Worm (Caenorhabditis elegans) whole organism, L3 larva: ENCODE data around the gene R08A2.1.
"Not testable (repeated sequence)": the region's sequence is repeated elsewhere in the genome, so short reads cannot be mapped to it uniquely, and the experiment has no call there.

Source experiments
- R02D3.7 ChIP-seq: fragments of 150-350 bp; optimal IDR thresholded peaks from 2 replicates; lab custom pipeline; 2014; ENCODE audit warnings: missing biosample characterization, missing genetic modification characterization
- ZK546.5 ChIP-seq: sonication (generic microtip); optimal IDR thresholded peaks from 2 replicates; lab custom pipeline; 2017; ENCODE audit warnings: missing biosample characterization, missing genetic modification characterization
- ama-1 ChIP-seq: fragments of 150-350 bp; optimal IDR thresholded peaks from 2 replicates; lab custom pipeline; 2018
- ceh-82 ChIP-seq: fragments of 150-350 bp; optimal IDR thresholded peaks from 2 replicates; lab custom pipeline; 2014; ENCODE audit warnings: missing biosample characterization, missing genetic modification characterization
- ceh-9 ChIP-seq: sonication (generic microtip); optimal IDR thresholded peaks from 2 replicates; lab custom pipeline; 2018; ENCODE audit warnings: missing biosample characterization, missing genetic modification characterization
- daf-12 ChIP-seq: fragments of 150-350 bp; optimal IDR thresholded peaks from 2 replicates; lab custom pipeline; 2014; ENCODE audit warnings: missing biosample characterization, missing genetic modification reagents, missing genetic modification characterization
- elt-1 ChIP-seq: fragments of 150-350 bp; optimal IDR thresholded peaks from 2 replicates; lab custom pipeline; 2014; ENCODE audit warnings: missing biosample characterization, missing genetic modification characterization
- elt-3 ChIP-seq, 3 experiments: fragments of 150-350 bp in 1 of 3; sonication (generic microtip) in 2 of 3; optimal IDR thresholded peaks; 2 replicates in 2 of 3; 4 replicates in 1 of 3; lab custom pipeline; 2014 to 2017; ENCODE audit warnings: missing biosample characterization in 3 of 3, missing genetic modification characterization in 3 of 3
- eor-1 ChIP-seq, 2 experiments: fragments of 150-350 bp; optimal IDR thresholded peaks; 2 replicates each; lab custom pipeline; 2014 to 2018; ENCODE audit warnings: missing biosample characterization in 2 of 2, missing genetic modification characterization in 2 of 2
- fkh-2 ChIP-seq: fragments of 150-350 bp; optimal IDR thresholded peaks from 2 replicates; lab custom pipeline; 2014; ENCODE audit warnings: missing biosample characterization, missing genetic modification reagents, missing genetic modification characterization
- jun-1 ChIP-seq: fragments of 150-350 bp; optimal IDR thresholded peaks from 2 replicates; lab custom pipeline; 2014; ENCODE audit warnings: missing biosample characterization, missing genetic modification reagents, missing genetic modification characterization
- lin-15B ChIP-seq: fragments of 150-350 bp; optimal IDR thresholded peaks from 2 replicates; lab custom pipeline; 2014; ENCODE audit warnings: missing biosample characterization, missing genetic modification characterization
- lin-39 ChIP-seq: fragments of 150-350 bp; optimal IDR thresholded peaks from 2 replicates; lab custom pipeline; 2018; ENCODE audit warnings: missing biosample characterization, missing genetic modification reagents, missing genetic modification characterization
- mml-1 ChIP-seq: fragments of 150-350 bp; sonication (generic microtip); optimal IDR thresholded peaks from 3 replicates; lab custom pipeline; 2014; ENCODE audit warnings: missing biosample characterization, missing genetic modification characterization
- nfya-1 ChIP-seq: sonication (generic microtip); optimal IDR thresholded peaks from 2 replicates; lab custom pipeline; 2017; ENCODE audit warnings: missing genetic modification characterization, mild to moderate bottlenecking, missing compliant biosample characterization, antibody characterized with exemption, moderate library complexity; ENCODE audit not compliant: insufficient read depth
- nhr-11 ChIP-seq: fragments of 150-350 bp; optimal IDR thresholded peaks from 2 replicates; lab custom pipeline; 2014; ENCODE audit warnings: missing biosample characterization, missing genetic modification characterization
- nhr-12 ChIP-seq: fragments of 150-350 bp; optimal IDR thresholded peaks from 2 replicates; lab custom pipeline; 2014; ENCODE audit warnings: missing biosample characterization, missing genetic modification characterization
- nhr-23 ChIP-seq: fragments of 150-350 bp; optimal IDR thresholded peaks from 2 replicates; lab custom pipeline; 2014; ENCODE audit warnings: missing biosample characterization, missing genetic modification reagents, missing genetic modification characterization
- nhr-237 ChIP-seq: fragments of 150-350 bp; optimal IDR thresholded peaks from 2 replicates; lab custom pipeline; 2014; ENCODE audit warnings: missing biosample characterization, missing genetic modification characterization
- nhr-25 ChIP-seq: sonication (generic microtip); optimal IDR thresholded peaks from 2 replicates; lab custom pipeline; 2017; ENCODE audit warnings: missing biosample characterization, missing genetic modification characterization
- nhr-28 ChIP-seq: fragments of 150-350 bp; optimal IDR thresholded peaks from 2 replicates; lab custom pipeline; 2014; ENCODE audit warnings: missing biosample characterization, missing genetic modification characterization
- nhr-76 ChIP-seq: fragments of 150-350 bp; sonication (generic microtip); optimal IDR thresholded peaks from 5 replicates; lab custom pipeline; 2014; ENCODE audit warnings: missing biosample characterization, missing genetic modification characterization
- nhr-77 ChIP-seq: fragments of 150-350 bp; optimal IDR thresholded peaks from 2 replicates; lab custom pipeline; 2014; ENCODE audit warnings: missing biosample characterization, missing genetic modification characterization
- pqm-1 ChIP-seq: fragments of 150-350 bp; optimal IDR thresholded peaks from 2 replicates; lab custom pipeline; 2017; ENCODE audit warnings: missing biosample characterization, missing genetic modification characterization, inconsistent platforms
- skn-1 ChIP-seq: fragments of 150-350 bp; optimal IDR thresholded peaks from 2 replicates; lab custom pipeline; 2014; ENCODE audit warnings: missing biosample characterization, missing genetic modification characterization
- snpc-4 ChIP-seq: fragments of 150-350 bp; optimal IDR thresholded peaks from 2 replicates; lab custom pipeline; 2014; ENCODE audit warnings: missing biosample characterization, missing genetic modification characterization
- tbx-2 ChIP-seq: sonication (generic microtip); optimal IDR thresholded peaks from 2 replicates; lab custom pipeline; 2016; ENCODE audit warnings: mild to moderate bottlenecking, missing genetic modification characterization, missing compliant biosample characterization
- unc-39 ChIP-seq: sonication (generic microtip); optimal IDR thresholded peaks from 4 replicates; lab custom pipeline; 2017; ENCODE audit warnings: missing biosample characterization, missing genetic modification characterization
- unc-62 ChIP-seq: fragments of 150-350 bp; sonication (generic microtip); optimal IDR thresholded peaks from 4 replicates; lab custom pipeline; 2014; ENCODE audit warnings: missing biosample characterization, missing genetic modification reagents, missing genetic modification characterization
- zag-1 ChIP-seq: fragments of 150-350 bp; optimal IDR thresholded peaks from 2 replicates; lab custom pipeline; 2014; ENCODE audit warnings: missing biosample characterization, missing genetic modification characterization
- ztf-11 ChIP-seq: fragments of 150-350 bp; optimal IDR thresholded peaks from 2 replicates; lab custom pipeline; 2014; ENCODE audit warnings: missing biosample characterization, missing genetic modification characterization
- ztf-4 ChIP-seq: fragments of 150-350 bp; optimal IDR thresholded peaks from 2 replicates; lab custom pipeline; 2014; ENCODE audit warnings: missing biosample characterization, missing genetic modification characterization

R08A2.1 gene

DNA sequence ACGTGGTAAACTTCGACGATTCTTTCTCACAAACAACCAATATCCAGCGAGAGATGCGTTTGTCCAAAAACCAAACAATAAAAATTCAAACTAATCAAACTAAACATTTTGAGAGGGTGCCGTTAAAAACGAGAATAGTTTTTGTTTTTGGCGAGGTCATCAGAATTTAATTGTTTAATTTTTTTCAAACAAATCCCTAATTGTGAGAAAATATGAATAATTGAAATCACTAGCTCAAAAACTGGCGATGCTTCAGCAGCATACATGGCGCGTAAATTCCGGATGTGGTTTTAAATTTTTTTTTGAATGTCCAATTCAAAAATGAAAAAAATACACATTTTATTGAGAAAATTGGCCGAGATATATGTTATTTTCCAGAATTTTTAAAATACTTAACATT lies at the start of gene R08A2.1:
R08A2.1 (minus strand) TSS at position 101 of the 400 bp plus-strand sequence.
- TF ChIP-seq daf-12 (tag; lab: Kevin White, UChicago), result no peak
- no peak for TF ChIP-seq elt-3 (tag; optimal IDR thresholded peaks at IDR 0.05; lab: Kevin White, UChicago)
- no peak for TF ChIP-seq nhr-12 (tag; lab: Kevin White, UChicago)
- no peak for TF ChIP-seq lin-39
- TF ChIP-seq jun-1 (tag; lab: Kevin White, UChicago), result no peak

DNA sequence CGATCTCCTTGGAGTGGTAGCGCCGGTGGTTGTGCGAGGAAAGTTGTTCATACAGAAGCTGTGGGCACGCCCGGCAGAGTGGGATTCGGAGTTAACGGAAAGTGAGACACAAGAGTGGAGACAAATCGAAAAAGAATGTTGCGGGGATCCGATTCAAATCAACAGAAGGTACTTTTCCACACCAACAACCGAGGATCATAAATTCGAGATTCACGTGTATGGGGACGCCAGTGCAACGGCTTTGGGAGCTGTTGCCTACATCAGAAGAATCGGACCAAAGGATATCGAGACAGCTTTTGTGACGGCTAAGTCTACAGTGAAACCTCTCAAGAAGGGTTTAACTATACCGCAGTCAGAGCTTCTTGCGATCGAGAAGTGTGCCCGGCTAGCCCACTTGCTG lies 44.2 kb upstream of the R08A2.1 start:
- TF ChIP-seq unc-39 (tag; lab: Kevin White, UChicago), result no peak
- TF ChIP-seq eor-1 (tag; optimal IDR thresholded peaks at IDR 0.05; lab: Kevin White, UChicago), result no peak

DNA sequence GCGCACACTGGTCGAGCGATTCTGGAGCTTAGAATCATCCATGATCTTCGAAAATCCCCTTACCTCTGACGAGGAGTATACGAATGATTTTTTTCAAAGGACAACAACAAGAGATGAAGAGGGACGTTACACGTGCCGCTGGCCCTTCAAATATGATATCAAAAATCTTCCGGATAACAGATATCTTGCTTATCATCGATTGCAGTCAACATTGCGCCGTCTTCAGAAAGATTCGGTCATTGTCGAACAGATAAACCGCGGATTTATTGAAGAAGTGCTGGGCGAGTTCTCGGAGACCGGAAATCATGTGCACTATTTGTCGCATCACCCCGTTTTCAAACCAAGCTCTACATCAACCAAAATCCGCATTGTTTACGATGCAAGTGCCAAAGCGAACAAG lies 43.2 kb upstream of the R08A2.1 start:
- no peak for TF ChIP-seq skn-1 (tag; lab: Kevin White, UChicago)
- no peak for TF ChIP-seq R02D3.7
- no peak for TF ChIP-seq nhr-28 (tag; lab: Kevin White, UChicago)
- no peak for TF ChIP-seq ztf-4 (tag; lab: Kevin White, UChicago)
- no peak for TF ChIP-seq nhr-77

DNA sequence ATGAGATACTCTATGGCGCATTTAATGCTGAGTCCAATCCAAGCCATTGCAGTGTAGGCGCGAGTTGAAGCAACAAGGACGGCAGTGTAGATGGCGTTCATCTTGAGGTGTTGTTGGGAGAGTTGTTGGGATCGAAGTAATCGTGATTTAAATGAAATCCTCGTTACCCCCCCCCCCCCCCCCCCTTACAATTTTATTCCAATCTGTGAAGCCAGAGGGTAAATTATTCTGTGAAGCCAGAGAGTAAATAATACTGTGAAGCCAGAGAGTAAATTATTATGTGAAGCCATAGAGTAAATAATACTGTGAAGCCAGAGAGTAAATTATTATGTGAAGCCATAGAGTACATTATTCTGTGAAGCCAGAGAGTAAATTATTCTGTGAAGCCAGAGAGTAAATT lies 31.0 kb upstream of the R08A2.1 start, which contains the start of gene nspa-10:
nspa-10 (minus strand) TSS at position 101 of the 400 bp plus-strand sequence.
- TF ChIP-seq zag-1 (tag; lab: Kevin White, UChicago); nhr-76; ZK546.5 (tag; lab: Kevin White, UChicago): not testable (repeated sequence)

DNA sequence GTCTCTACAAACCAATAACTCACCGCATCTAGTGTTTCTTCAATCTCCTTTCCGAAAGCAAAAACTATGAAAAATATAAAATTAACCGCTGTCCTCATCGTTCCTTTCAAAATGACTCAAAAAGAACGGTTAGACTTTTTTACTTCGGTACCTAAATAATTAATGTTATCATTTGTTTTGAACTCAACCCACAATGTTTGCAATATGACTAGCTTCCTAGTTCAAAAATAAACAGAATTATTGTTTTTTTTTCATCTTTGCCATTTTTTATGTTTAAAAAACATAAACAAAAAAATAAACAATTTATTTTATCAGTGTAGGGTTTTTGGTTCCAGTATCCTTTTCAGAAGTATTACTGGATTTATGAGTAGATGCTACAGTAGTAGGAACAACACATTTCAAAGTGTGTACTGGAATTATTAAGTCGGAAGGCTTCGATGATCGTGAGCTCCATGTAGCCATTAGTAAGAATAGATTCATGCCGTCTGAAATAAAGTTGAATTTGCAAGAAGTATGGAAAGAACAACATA lies 29.3 kb upstream of the R08A2.1 start, which contains the start of the genes lipl-8 and Y50E8A.22:
lipl-8 (minus strand) TSS at position 101 of the 530 bp plus-strand sequence.
Y50E8A.22 (minus strand) TSS at position 480 of the 530 bp plus-strand sequence.
- TF ChIP-seq eor-1 (tag; optimal IDR thresholded peaks at IDR 0.05; lab: Kevin White, UChicago), result no peak
- TF ChIP-seq unc-62 (GFP tag; lab: Kevin White, UChicago), result no peak
- TF ChIP-seq zag-1 (tag; lab: Kevin White, UChicago), result no peak

DNA sequence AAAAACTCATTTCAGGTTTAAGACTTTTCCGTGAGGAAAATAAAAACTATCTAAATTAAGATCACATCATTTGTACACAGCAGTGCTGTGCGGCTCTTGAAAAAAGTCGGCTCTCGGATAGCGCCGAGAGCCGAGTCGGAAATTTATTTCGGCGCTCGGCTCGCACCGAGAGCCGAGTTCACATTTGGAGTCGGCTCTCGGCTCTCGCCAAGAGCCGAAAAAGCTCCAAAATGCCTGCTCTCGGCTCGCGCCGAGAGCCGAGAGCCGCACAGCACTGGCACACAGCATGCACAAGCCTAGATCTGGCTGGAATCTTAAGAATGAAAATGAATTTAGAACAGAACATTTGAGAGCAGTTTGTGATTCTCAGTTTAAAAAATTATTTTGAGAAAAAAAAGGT lies 27.6 kb upstream of the R08A2.1 start:
- TF ChIP-seq ceh-82 (tag; lab: Kevin White, UChicago), result no peak
- TF ChIP-seq fkh-2, result no peak
- TF ChIP-seq ZK546.5 (tag; lab: Kevin White, UChicago), result no peak
- TF ChIP-seq elt-3 (tag; optimal IDR thresholded peaks at IDR 0.05; lab: Kevin White, UChicago), result no peak
- no peak for TF ChIP-seq tbx-2 (tag; lab: Kevin White, UChicago)
- TF ChIP-seq nfya-1 (tag; lab: Kevin White, UChicago), result no peak
- TF ChIP-seq nhr-77, result no peak
- no peak for TF ChIP-seq mml-1 (tag; lab: Kevin White, UChicago)
- TF ChIP-seq, all 47 proteins: peak for 0

DNA sequence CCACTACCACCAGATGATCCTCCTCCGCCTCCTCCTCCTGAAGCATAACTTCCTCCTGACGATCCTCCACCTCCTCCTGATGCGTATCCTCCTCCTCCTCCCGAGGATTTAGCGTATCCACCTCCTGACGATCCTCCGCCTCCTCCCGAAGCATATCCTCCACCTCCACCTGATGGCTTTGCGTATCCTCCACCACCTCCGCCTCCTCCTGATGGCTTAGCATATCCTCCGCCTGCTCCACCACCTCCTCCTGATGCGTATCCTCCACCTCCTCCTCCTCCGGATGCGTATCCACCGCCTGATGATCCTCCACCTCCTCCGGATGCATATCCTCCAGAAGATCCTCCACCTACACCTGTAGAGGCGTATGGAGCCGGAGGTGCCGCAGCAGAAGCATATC lies 25.4 kb upstream of the R08A2.1 start:
- TF ChIP-seq nfya-1 (tag; lab: Kevin White, UChicago) (no peak), nhr-28 (tag; lab: Kevin White, UChicago) (no peak), ztf-11 (tag; lab: Kevin White, UChicago) (no peak), nhr-12 (tag; lab: Kevin White, UChicago) (no peak), unc-39 (tag; lab: Kevin White, UChicago) (no peak), R02D3.7 (no peak), jun-1 (tag; lab: Kevin White, UChicago) (no peak), pqm-1 (tag; lab: Kevin White, UChicago) (no peak), nhr-76 (no peak), nhr-23 (tag; lab: Kevin White, UChicago) (no peak)

DNA sequence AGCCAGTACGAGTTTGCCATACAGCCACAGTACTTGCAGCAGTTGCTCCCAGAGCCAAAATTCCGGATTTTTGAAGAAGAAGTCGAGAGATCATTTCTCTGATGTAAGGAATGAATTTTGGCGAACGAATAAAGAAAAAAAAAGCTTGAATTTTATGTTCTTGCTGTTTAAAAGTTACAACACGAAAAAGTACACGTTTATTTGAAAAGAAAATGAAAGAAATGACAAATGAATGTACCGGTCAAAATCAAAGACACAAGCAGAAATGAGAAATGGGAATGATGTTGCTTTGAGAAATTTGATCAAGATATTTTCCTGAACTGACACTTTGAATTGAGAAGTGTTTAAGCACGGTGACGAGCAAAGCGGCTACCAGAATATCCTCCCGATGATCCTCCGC lies 21.8 kb upstream of the R08A2.1 start, which contains the start of gene Y50E8A.6:
Y50E8A.6 (minus strand) TSS at position 101 of the 400 bp plus-strand sequence.
- no peak for TF ChIP-seq nhr-25 (tag; lab: Kevin White, UChicago)
- TF ChIP-seq elt-3 (tag; optimal IDR thresholded peaks at IDR 0.05; lab: Kevin White, UChicago), result no peak
- no peak for TF ChIP-seq ceh-9
- no peak for TF ChIP-seq lin-15B (tag; lab: Kevin White, UChicago)
- TF ChIP-seq daf-12 (tag; lab: Kevin White, UChicago), result no peak
- no peak for TF ChIP-seq snpc-4 (tag; lab: Kevin White, UChicago)
- no peak for TF ChIP-seq nhr-77
- no peak for TF ChIP-seq pqm-1 (tag; lab: Kevin White, UChicago)
- TF ChIP-seq ztf-11 (tag; lab: Kevin White, UChicago), result no peak
- TF ChIP-seq nhr-237 (tag; lab: Kevin White, UChicago), result no peak
- TF ChIP-seq unc-62 (GFP tag; lab: Kevin White, UChicago), result no peak
- TF ChIP-seq elt-1 (tag; lab: Kevin White, UChicago), result no peak
- no peak for TF ChIP-seq ZK546.5 (tag; lab: Kevin White, UChicago)
- no peak for TF ChIP-seq nhr-11 (tag; lab: Kevin White, UChicago)
- no peak for TF ChIP-seq skn-1 (tag; lab: Kevin White, UChicago)
- no peak for TF ChIP-seq tbx-2 (tag; lab: Kevin White, UChicago)
- no peak for TF ChIP-seq ama-1 (lab: Kevin White, UChicago)
- no peak for TF ChIP-seq R02D3.7
